Fruit fly (Drosophila melanogaster): ENCODE results near the gene CG12011.

CG12011 gene

DNA sequence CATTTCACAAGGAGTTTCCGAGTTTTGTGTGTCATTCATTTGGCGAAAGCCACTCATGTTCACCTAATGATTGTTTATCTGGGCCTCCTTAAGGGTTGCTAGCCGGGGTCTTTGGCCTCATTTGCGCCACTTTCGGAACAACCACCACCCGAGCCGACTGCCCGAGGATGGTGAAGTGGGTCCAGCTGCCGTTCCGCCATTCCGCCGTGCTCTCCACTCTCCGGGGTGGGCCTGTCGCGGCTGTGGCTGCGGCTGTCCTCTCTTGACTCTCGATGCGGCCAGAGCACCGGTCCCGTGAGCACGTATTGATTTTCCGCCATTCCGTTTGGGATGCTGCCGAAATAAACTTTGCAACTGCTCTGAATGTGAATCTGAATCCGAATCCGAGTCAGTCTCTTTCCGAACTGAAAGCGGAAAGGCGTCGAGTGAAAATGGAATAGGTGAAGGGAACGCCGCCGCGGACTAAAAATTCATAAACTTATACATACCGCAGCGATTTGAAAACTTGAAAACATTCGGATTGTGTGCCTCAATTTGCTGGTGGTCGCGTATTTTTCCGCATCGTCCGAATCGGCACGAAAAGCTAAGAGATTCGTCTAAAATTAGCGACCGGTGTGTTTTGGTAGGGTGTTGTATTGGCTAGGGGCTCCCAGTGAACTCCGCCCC is 45.6 kb upstream of the CG12011 start, which contains the start of gene CG13920 (continued):
- TF ChIP-seq CG17802 (tag; optimal IDR thresholded peaks at IDR 0.05) (no peak), nerfin-2 (GFP tag; IDR thresholded peaks at IDR 0.05; ENCODE audit: partially characterized antibody) (no peak), Mes4 (GFP tag; optimal IDR thresholded peaks at IDR 0.05) (no peak), eve (GFP tag; optimal IDR thresholded peaks at IDR 0.05) (no peak), Dbx (GFP tag; IDR thresholded peaks at IDR 0.05) (0 out of 3 replicates have a peak, but pooled peaks have one; percentile 34), dmrt11E (tag; optimal IDR thresholded peaks at IDR 0.05) (no peak), Taf1 (GFP tag; IDR thresholded peaks at IDR 0.05) (no peak), Dip3 (GFP tag; optimal IDR thresholded peaks at IDR 0.05) (no peak), CG15011 (GFP tag; optimal IDR thresholded peaks at IDR 0.05) (no peak), Rx (GFP tag; IDR thresholded peaks at IDR 0.05) (no peak), CG11695 (GFP tag; IDR thresholded peaks at IDR 0.05) (no peak), peb (GFP tag; IDR thresholded peaks at IDR 0.05) (no peak; the same call in 1 of the 2 replicates), stc (GFP tag; IDR thresholded peaks at IDR 0.05) (no peak), E2f1 (GFP tag; IDR thresholded peaks at IDR 0.05) (no peak), CG30431 (GFP tag; optimal IDR thresholded peaks at IDR 0.05) (no peak), Drgx (GFP tag; IDR thresholded peaks at IDR 0.05) (no peak), nerfin-1 (tag; optimal IDR thresholded peaks at IDR 0.05) (peak; percentile 31), CG3838 (GFP tag; optimal IDR thresholded peaks at IDR 0.05) (no peak), CG9797 (GFP tag; optimal IDR thresholded peaks at IDR 0.05) (no peak), Side (GFP tag; optimal IDR thresholded peaks at IDR 0.05) (no peak)

DNA sequence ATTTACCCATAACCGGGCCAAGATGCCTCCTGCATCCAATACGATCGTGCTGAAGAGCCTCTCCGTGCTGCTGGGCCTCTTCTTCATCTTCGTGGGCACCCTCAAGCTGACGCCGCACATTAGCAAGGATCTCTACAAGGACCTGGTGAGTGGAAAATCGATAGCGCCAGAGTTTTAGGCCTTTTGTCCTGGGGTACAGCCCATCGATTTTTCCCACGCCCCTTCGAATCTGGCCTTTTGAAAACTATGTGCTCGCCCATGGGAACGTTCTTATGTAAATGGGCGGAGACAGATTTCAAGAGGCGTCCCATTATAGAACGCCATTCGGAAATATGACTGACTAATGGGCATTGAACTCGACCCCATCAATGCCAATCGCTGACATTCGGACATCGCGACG is 45.1 kb upstream of the CG12011 start:
- TF ChIP-seq so (GFP tag; IDR thresholded peaks at IDR 0.05) (0 out of 3 replicates have a peak, but pooled peaks have one; percentile 30), onecut (GFP tag; IDR thresholded peaks at IDR 0.05) (peak; percentile 95), CG7357 (GFP tag; IDR thresholded peaks at IDR 0.05) (no peak), Mad (GFP tag; optimal IDR thresholded peaks at IDR 0.05) (no peak), MESR4 (GFP tag; optimal IDR thresholded peaks at IDR 0.05) (no peak), Pdp1 (GFP tag; optimal IDR thresholded peaks at IDR 0.05) (peak in 1 of 2 experiments; percentile 47), CG17568 (GFP tag; optimal IDR thresholded peaks at IDR 0.05) (no peak), Lim3 (GFP tag; IDR thresholded peaks at IDR 0.05) (no peak), CG3847 (GFP tag; IDR thresholded peaks at IDR 0.05) (no peak), CG11696 (GFP tag; IDR thresholded peaks at IDR 0.05) (no peak), Bgb (GFP tag; IDR thresholded peaks at IDR 0.05; ENCODE audit: partially characterized antibody) (0 out of 2 replicates have a peak, but pooled peaks have one; percentile 27), Med (GFP tag) (peak; percentile 39), NfI (GFP tag; optimal IDR thresholded peaks at IDR 0.05) (no peak), zen2 (GFP tag; IDR thresholded peaks at IDR 0.05; ENCODE audit: partially characterized antibody) (no peak), MBD-R2 (GFP tag; IDR thresholded peaks at IDR 0.05) (peak; percentile 10; the same call in 1 of the 2 replicates), CG8944 (GFP tag; optimal IDR thresholded peaks at IDR 0.05) (no peak)

DNA sequence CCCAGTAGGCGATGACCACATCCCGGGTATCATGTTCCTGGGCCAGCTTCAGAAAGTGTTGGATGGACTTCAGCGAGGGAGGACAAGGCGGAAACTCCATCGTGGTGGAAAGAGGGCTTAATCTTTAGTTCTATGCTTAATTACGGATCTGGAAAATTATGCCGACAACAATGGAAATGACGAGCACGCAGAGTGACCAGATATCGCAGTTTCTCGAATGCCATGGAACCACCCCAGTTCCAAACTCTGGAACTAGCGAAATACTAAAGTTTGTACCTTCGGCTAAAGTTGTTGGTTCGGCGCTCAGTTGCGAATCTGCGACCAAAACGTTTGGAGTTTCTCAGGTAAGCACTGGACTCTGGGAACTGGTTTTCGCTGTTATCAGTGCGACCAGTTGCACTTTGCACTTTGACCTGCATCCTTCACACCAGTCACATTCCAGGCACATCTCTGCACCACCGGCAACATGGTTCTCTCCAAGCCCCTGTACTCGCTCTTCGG is 41.7 kb upstream of the CG12011 start, which contains the start of the genes CG7970 and Vta1:
Gene CG7970 (plus strand): TSS at position 51 of the 501 bp plus-strand sequence.
Gene Vta1 (minus strand): TSS at position 201 of the 501 bp plus-strand sequence.
- TF ChIP-seq D (optimal IDR thresholded peaks at IDR 0.05) (peak; percentile 5), D (GFP tag; optimal IDR thresholded peaks at IDR 0.05) (no peak), CG12104 (GFP tag; optimal IDR thresholded peaks at IDR 0.05) (no peak), Dll (GFP tag; IDR thresholded peaks at IDR 0.05; ENCODE audit: partially characterized antibody) (0 out of 4 replicates have a peak, but pooled peaks have one; percentile 26), Nf-YA (GFP tag; IDR thresholded peaks at IDR 0.05) (no peak), Stat92E (GFP tag; optimal IDR thresholded peaks at IDR 0.05) (no peak), danr (GFP tag; IDR thresholded peaks at IDR 0.05) (no peak), CG1602 (GFP tag; optimal IDR thresholded peaks at IDR 0.05) (no peak), gro (GFP tag; optimal IDR thresholded peaks at IDR 0.05) (no peak), CG5953 (GFP tag; IDR thresholded peaks at IDR 0.05) (no peak), CG8478 (optimal IDR thresholded peaks at IDR 0.05) (no peak), Bteb2 (GFP tag; optimal IDR thresholded peaks at IDR 0.05) (no peak), CG10959 (GFP tag; IDR thresholded peaks at IDR 0.05) (no peak), Hr51 (GFP tag; optimal IDR thresholded peaks at IDR 0.05) (no peak), HHEX (GFP tag; optimal IDR thresholded peaks at IDR 0.05) (no peak)
